Worm (Caenorhabditis elegans) whole organism, early embryonic: ENCODE measurements around the gene ugt-58.

Experiments used
- B0310.2 ChIP-seq: sonication (generic microtip); optimal IDR thresholded peaks from 2 replicates; lab custom pipeline; 2016; ENCODE audit warnings: mild to moderate bottlenecking, missing genetic modification characterization, missing compliant biosample characterization
- ama-1 ChIP-seq: fragments of 150-350 bp; optimal IDR thresholded peaks from 2 replicates; lab custom pipeline; 2014
- sea-1 ChIP-seq: fragments of 200-800 bp; sonication (Bioruptor generic); conservative IDR thresholded peaks from 2 replicates; pipeline ENCODE4 v1.3.6; 2022; ENCODE audit warnings: missing genetic modification characterization, missing compliant biosample characterization

- TF ChIP-seq ama-1 (no peak), sea-1 (GFP tag; lab: Robert Waterston, UW) (no peak), B0310.2 (tag; lab: Kevin White, UChicago) (no peak)
These were observed 33.4 kb downstream of the ugt-58 start, which contains the start of gene F35H8.1 for ce11 chrII:9553179-9553578.
